Fruit fly (Drosophila melanogaster) whole organism, embryonic: Measurements from ENCODE around the gene Mlp84B.

Source experiments
- Atf-2 ChIP-seq: fragments of 200-800 bp; sonication (Bioruptor generic); optimal IDR thresholded peaks from 2 replicates; lab custom pipeline; 2016; ENCODE audit warnings: missing biosample characterization, missing genetic modification characterization
- B-H2 ChIP-seq: fragments of 200-800 bp; sonication (Bioruptor generic); optimal IDR thresholded peaks from 2 replicates; lab custom pipeline; 2018; ENCODE audit warnings: missing biosample characterization, mild to moderate bottlenecking, missing genetic modification characterization
- CG10321 ChIP-seq: fragments of 200-800 bp; sonication (Bioruptor generic); IDR thresholded peaks from 2 replicates; pipeline ENCODE4 v1.3.6; 2022; ENCODE audit warnings: missing biosample characterization, missing genetic modification characterization
- CG13296 ChIP-seq: fragments of 200-800 bp; sonication (Bioruptor generic); optimal IDR thresholded peaks from 3 replicates; lab custom pipeline; 2018; ENCODE audit warnings: missing biosample characterization, mild to moderate bottlenecking, missing genetic modification characterization
- CG15479 ChIP-seq: fragments of 200-800 bp; sonication (Bioruptor generic); optimal IDR thresholded peaks from 3 replicates; lab custom pipeline; 2019; ENCODE audit warnings: missing biosample characterization, mild to moderate bottlenecking, missing genetic modification characterization, moderate library complexity
- CG16863 ChIP-seq: fragments of 200-800 bp; sonication (Bioruptor generic); optimal IDR thresholded peaks from 3 replicates; lab custom pipeline; 2016; ENCODE audit warnings: missing biosample characterization, missing genetic modification characterization
- CG18011 ChIP-seq: fragments of 200-800 bp; sonication (Bioruptor generic); optimal IDR thresholded peaks from 2 replicates; lab custom pipeline; 2017; ENCODE audit warnings: missing biosample characterization, missing genetic modification characterization, mild to moderate bottlenecking, moderate library complexity, missing genotype
- CG18262 ChIP-seq: fragments of 200-800 bp; optimal IDR thresholded peaks from 3 replicates; lab custom pipeline; 2019; ENCODE audit warnings: missing biosample characterization, mild to moderate bottlenecking, missing genetic modification characterization, moderate library complexity
- CG3995 ChIP-seq: fragments of 200-800 bp; sonication (Bioruptor generic); optimal IDR thresholded peaks from 3 replicates; lab custom pipeline; 2016; ENCODE audit warnings: missing biosample characterization, missing genetic modification characterization
- CG42726 ChIP-seq: fragments of 200-800 bp; sonication (Bioruptor generic); IDR thresholded peaks from 2 replicates; pipeline ENCODE4 v1.3.6; 2022; ENCODE audit warnings: missing biosample characterization, missing genetic modification characterization; ENCODE audit not compliant: partially characterized antibody
- CG4424 ChIP-seq: fragments of 200-800 bp; sonication (Bioruptor generic); optimal IDR thresholded peaks from 3 replicates; lab custom pipeline; 2016; ENCODE audit warnings: missing biosample characterization, missing genetic modification characterization
- CG4617 ChIP-seq: fragments of 200-800 bp; sonication (Bioruptor generic); optimal IDR thresholded peaks from 3 replicates; lab custom pipeline; 2016; ENCODE audit warnings: missing biosample characterization, missing genetic modification characterization, borderline replicate concordance
- CG5953 ChIP-seq: fragments of 200-800 bp; sonication (Bioruptor generic); IDR thresholded peaks from 2 replicates; pipeline ENCODE4 v1.3.6; 2022; ENCODE audit warnings: missing biosample characterization, missing genetic modification characterization
- CG7987 ChIP-seq: fragments of 200-800 bp; sonication (Bioruptor generic); optimal IDR thresholded peaks from 2 replicates; lab custom pipeline; 2018; ENCODE audit warnings: missing biosample characterization, mild to moderate bottlenecking, missing genetic modification characterization, moderate library complexity
- CG8388 ChIP-seq: fragments of 200-800 bp; sonication (Bioruptor generic); optimal IDR thresholded peaks from 2 replicates; lab custom pipeline; 2019; ENCODE audit warnings: missing biosample characterization, mild to moderate bottlenecking, missing genetic modification characterization, moderate library complexity
- CG8944 ChIP-seq: fragments of 200-800 bp; sonication (Bioruptor generic); optimal IDR thresholded peaks from 3 replicates; lab custom pipeline; 2016; ENCODE audit warnings: missing biosample characterization, missing genetic modification characterization
- Camta ChIP-seq: fragments of 200-800 bp; sonication (Bioruptor generic); optimal IDR thresholded peaks from 2 replicates; lab custom pipeline; 2016; ENCODE audit warnings: missing biosample characterization, missing genetic modification characterization
- CrebB ChIP-seq: fragments of 200-800 bp; sonication (Bioruptor generic); optimal IDR thresholded peaks from 3 replicates; lab custom pipeline; 2018; ENCODE audit warnings: missing biosample characterization, mild to moderate bottlenecking, missing genetic modification characterization
- D ChIP-seq, 2 experiments: fragments of 200-800 bp in 1 of 2; fragments of >200 bp in 1 of 2; sonication (Bioruptor generic) in 1 of 2; optimal IDR thresholded peaks; 2 replicates in 1 of 2; 3 replicates in 1 of 2; lab custom pipeline; 2017; ENCODE audit warnings: mild to moderate bottlenecking in 1 of 2, missing biosample characterization in 1 of 2, missing genetic modification characterization in 1 of 2, missing genetic modification reagents in 1 of 2
- D19B ChIP-seq: fragments of 200-800 bp; sonication (Bioruptor generic); optimal IDR thresholded peaks from 2 replicates; lab custom pipeline; 2017; ENCODE audit warnings: missing biosample characterization, mild to moderate bottlenecking, missing genetic modification characterization
- Eip74EF ChIP-seq, 2 experiments: fragments of 200-800 bp in 1 of 2; fragments of >200 bp in 1 of 2; sonication (Bioruptor generic) in 1 of 2; optimal IDR thresholded peaks; 2 replicates each; lab custom pipeline; 2017 to 2019; ENCODE audit warnings: missing biosample characterization in 2 of 2, missing genetic modification characterization in 2 of 2, mild to moderate bottlenecking in 1 of 2, moderate library complexity in 1 of 2
- Gsc ChIP-seq: fragments of 200-800 bp; sonication (Bioruptor generic); IDR thresholded peaks from 2 replicates; pipeline ENCODE4 v1.3.6; 2022; ENCODE audit warnings: missing biosample characterization, missing genetic modification characterization
- HmgZ ChIP-seq: fragments of 200-800 bp; sonication (Bioruptor generic); optimal IDR thresholded peaks from 2 replicates; lab custom pipeline; 2018; ENCODE audit warnings: missing biosample characterization, mild to moderate bottlenecking, missing genetic modification characterization
- Hmr ChIP-seq: fragments of 200-800 bp; sonication (Bioruptor generic); optimal IDR thresholded peaks from 3 replicates; lab custom pipeline; 2017; ENCODE audit warnings: mild to moderate bottlenecking, missing biosample characterization, missing genetic modification reagents, missing genetic modification characterization
- Hr39 ChIP-seq: fragments of >200 bp; optimal IDR thresholded peaks from 2 replicates; lab custom pipeline; 2017
- Jarid2 ChIP-seq: fragments of 200-800 bp; sonication (Bioruptor generic); optimal IDR thresholded peaks from 3 replicates; lab custom pipeline; 2017; ENCODE audit warnings: mild to moderate bottlenecking, missing biosample characterization, missing genetic modification reagents, missing genetic modification characterization
- MBD-R2 ChIP-seq: fragments of 200-800 bp; sonication (Bioruptor generic); IDR thresholded peaks from 2 replicates; pipeline ENCODE4 v1.3.6; 2022; ENCODE audit warnings: missing biosample characterization, missing genetic modification characterization
- Mrtf ChIP-seq: fragments of 200-800 bp; sonication (Bioruptor generic); IDR thresholded peaks from 3 replicates; pipeline ENCODE4 v1.3.6; 2022; ENCODE audit warnings: missing biosample characterization, missing genetic modification characterization
- Nf-YC ChIP-seq: fragments of 200-800 bp; optimal IDR thresholded peaks from 3 replicates; lab custom pipeline; 2019; ENCODE audit warnings: missing biosample characterization, mild to moderate bottlenecking, missing genetic modification characterization, moderate library complexity
- Oaz ChIP-seq: fragments of 200-800 bp; sonication (Bioruptor generic); IDR thresholded peaks from 2 replicates; pipeline ENCODE4 v1.3.6; 2022; ENCODE audit warnings: missing biosample characterization, missing genetic modification characterization
- PHDP ChIP-seq: fragments of 200-800 bp; sonication (Bioruptor generic); optimal IDR thresholded peaks from 3 replicates; lab custom pipeline; 2018; ENCODE audit warnings: missing biosample characterization, mild to moderate bottlenecking, missing genetic modification characterization, moderate library complexity
- Poxn ChIP-seq: fragments of 200-800 bp; sonication (Bioruptor generic); IDR thresholded peaks from 2 replicates; pipeline ENCODE4 v1.3.6; 2022; ENCODE audit warnings: missing biosample characterization, missing genetic modification characterization
- Scr ChIP-seq: fragments of 200-800 bp; sonication (Bioruptor generic); IDR thresholded peaks from 2 replicates; pipeline ENCODE4 v1.3.6; 2022; ENCODE audit warnings: missing biosample characterization, missing genetic modification characterization; ENCODE audit not compliant: partially characterized antibody
- Tbp ChIP-seq: fragments of >200 bp; optimal IDR thresholded peaks from 2 replicates; lab custom pipeline; 2018; ENCODE audit warnings: missing biosample characterization, missing genetic modification characterization
- Xrp1 ChIP-seq: fragments of 200-800 bp; sonication (Bioruptor generic); IDR thresholded peaks from 2 replicates; pipeline ENCODE4 v1.3.6; 2022; ENCODE audit warnings: missing biosample characterization, missing genetic modification characterization
- bab2 ChIP-seq: fragments of 200-800 bp; sonication (Bioruptor generic); optimal IDR thresholded peaks from 2 replicates; lab custom pipeline; 2016; ENCODE audit warnings: missing biosample characterization, missing genetic modification characterization
- esg ChIP-seq: fragments of 200-800 bp; sonication (Bioruptor generic); conservative IDR thresholded peaks from 2 replicates; pipeline ENCODE4 v1.3.6; 2022; ENCODE audit warnings: missing biosample characterization, missing genetic modification characterization
- ftz-f1 ChIP-seq: fragments of 200-800 bp; sonication (Bioruptor generic); optimal IDR thresholded peaks from 2 replicates; lab custom pipeline; 2016; ENCODE audit warnings: missing biosample characterization, missing genetic modification characterization
- h ChIP-seq: fragments of >200 bp; optimal IDR thresholded peaks from 2 replicates; lab custom pipeline; 2017
- hth ChIP-seq: fragments of >200 bp; optimal IDR thresholded peaks from 2 replicates; lab custom pipeline; 2017; ENCODE audit warnings: inconsistent platforms
- lilli ChIP-seq: fragments of 200-800 bp; sonication (Bioruptor generic); optimal IDR thresholded peaks from 3 replicates; lab custom pipeline; 2016; ENCODE audit warnings: missing biosample characterization, missing genetic modification characterization
- nau ChIP-seq: fragments of 200-800 bp; sonication (Bioruptor generic); optimal IDR thresholded peaks from 3 replicates; lab custom pipeline; 2017; ENCODE audit warnings: missing biosample characterization, mild to moderate bottlenecking, missing genetic modification characterization, missing genetic modification reagents
- nmo ChIP-seq: fragments of 200-800 bp; sonication (Bioruptor generic); optimal IDR thresholded peaks from 2 replicates; lab custom pipeline; 2018; ENCODE audit warnings: missing biosample characterization, mild to moderate bottlenecking, missing genetic modification characterization, moderate library complexity
- phol ChIP-seq: fragments of 200-800 bp; sonication (Bioruptor generic); optimal IDR thresholded peaks from 3 replicates; lab custom pipeline; 2018; ENCODE audit warnings: missing biosample characterization, mild to moderate bottlenecking, missing genetic modification characterization, moderate library complexity
- pita ChIP-seq: fragments of 200-800 bp; sonication (Bioruptor generic); optimal IDR thresholded peaks from 2 replicates; lab custom pipeline; 2017; ENCODE audit warnings: missing biosample characterization, mild to moderate bottlenecking, missing genetic modification characterization
- pros ChIP-seq: fragments of 200-800 bp; sonication (Bioruptor generic); optimal IDR thresholded peaks from 3 replicates; lab custom pipeline; 2019; ENCODE audit warnings: missing biosample characterization, mild to moderate bottlenecking, missing genetic modification characterization, moderate library complexity
- sc ChIP-seq, 3 experiments: fragments of >200 bp in 2 of 3; fragments of 200-800 bp in 1 of 3; sonication (Bioruptor generic) in 1 of 3; optimal IDR thresholded peaks; 2 replicates in 2 of 3; 3 replicates in 1 of 3; lab custom pipeline; 2017; ENCODE audit warnings: mild to moderate bottlenecking in 1 of 3, missing biosample characterization in 1 of 3, missing genetic modification characterization in 1 of 3, missing genetic modification reagents in 1 of 3
- shn ChIP-seq: fragments of 200-800 bp; sonication (Bioruptor generic); optimal IDR thresholded peaks from 3 replicates; lab custom pipeline; 2016; ENCODE audit warnings: missing biosample characterization, missing genetic modification characterization
- ssp ChIP-seq: fragments of 200-800 bp; sonication (Bioruptor generic); IDR thresholded peaks from 2 replicates; pipeline ENCODE4 v1.3.6; 2022; ENCODE audit warnings: missing biosample characterization, missing genetic modification characterization
- ttk ChIP-seq: fragments of 200-800 bp; sonication (Bioruptor generic); IDR thresholded peaks from 2 replicates; pipeline ENCODE4 v2.1.2; 2022; ENCODE audit warnings: missing biosample characterization, missing genetic modification characterization
- tup ChIP-seq: fragments of 200-800 bp; sonication (Bioruptor generic); optimal IDR thresholded peaks from 2 replicates; lab custom pipeline; 2016; ENCODE audit warnings: missing biosample characterization, mild to moderate bottlenecking, missing genetic modification characterization, moderate library complexity

Gene Mlp84B

dm6 chr3R:7123699-7124098 is 6.2 kb upstream of the Mlp84B start (continued):
- TF ChIP-seq shn (GFP tag; lab: Kevin White, UChicago), result no peak
- peak; percentile 96 for TF ChIP-seq CG4617 (GFP tag; lab: Kevin White, UChicago)
- TF ChIP-seq tup, result no peak
- TF ChIP-seq D19B, result no peak
- no peak for TF ChIP-seq Hr39 (lab: Kevin White, UChicago)
- TF ChIP-seq CG7987 (GFP tag; lab: Kevin White, UChicago), result no peak
- no peak for TF ChIP-seq nmo (GFP tag; lab: Kevin White, UChicago)
- no peak for TF ChIP-seq Oaz (GFP tag; lab: Robert Waterston, UW)
- TF ChIP-seq Mrtf (GFP tag; lab: Robert Waterston, UW), result no peak
- no peak for TF ChIP-seq CG5953
- TF ChIP-seq Tbp (GFP tag; lab: Kevin White, UChicago), result no peak
- TF ChIP-seq CG10321 (GFP tag; lab: Robert Waterston, UW), result peak; percentile 95
- TF ChIP-seq Xrp1, result no peak
- TF ChIP-seq CG18011, result no peak
- no peak for TF ChIP-seq CG3995 (GFP tag; lab: Kevin White, UChicago)
- no peak for TF ChIP-seq Eip74EF (GFP tag; optimal IDR thresholded peaks at IDR 0.05; lab: Kevin White, UChicago)
- TF ChIP-seq CG13296 (GFP tag; lab: Kevin White, UChicago), result no peak
- no peak for TF ChIP-seq Nf-YC (tag; lab: Kevin White, UChicago)
- no peak for TF ChIP-seq PHDP (tag; lab: Kevin White, UChicago)
- TF ChIP-seq ttk (GFP tag; lab: Robert Waterston, UW), result no peak
- TF ChIP-seq CG18262 (tag; lab: Kevin White, UChicago), result no peak
- no peak for TF ChIP-seq sc (optimal IDR thresholded peaks at IDR 0.05; lab: Kevin White, UChicago)
- no peak for TF ChIP-seq sc (GFP tag; optimal IDR thresholded peaks at IDR 0.05; lab: Kevin White, UChicago)
- TF ChIP-seq CrebB, result no peak
- TF ChIP-seq Scr, result no peak
- peak; percentile 38 for TF ChIP-seq D (optimal IDR thresholded peaks at IDR 0.05; lab: Kevin White, UChicago)
- no peak for TF ChIP-seq D (GFP tag; optimal IDR thresholded peaks at IDR 0.05; lab: Kevin White, UChicago)
- no peak for TF ChIP-seq lilli (GFP tag; lab: Kevin White, UChicago)
- TF ChIP-seq CG4424 (GFP tag; lab: Kevin White, UChicago), result no peak
- no peak for TF ChIP-seq B-H2
- TF ChIP-seq Jarid2 (GFP tag; lab: Kevin White, UChicago), result no peak
- TF ChIP-seq CG42726, result no peak
- no peak for TF ChIP-seq h (lab: Kevin White, UChicago)
- TF ChIP-seq MBD-R2 (GFP tag; lab: Robert Waterston, UW), result no peak; the same call in 1 of the 2 replicates
- TF ChIP-seq bab2 (GFP tag; lab: Kevin White, UChicago), result no peak
- TF ChIP-seq phol (tag; lab: Kevin White, UChicago), result no peak
- TF ChIP-seq Atf-2 (GFP tag; lab: Kevin White, UChicago), result no peak
- no peak for TF ChIP-seq hth (lab: Kevin White, UChicago)
- TF ChIP-seq CG16863 (GFP tag; lab: Kevin White, UChicago), result no peak
- no peak for TF ChIP-seq Gsc
- peak; percentile 80 for TF ChIP-seq ftz-f1
- no peak for TF ChIP-seq pita (GFP tag; lab: Kevin White, UChicago)
- peak; percentile 30 for TF ChIP-seq HmgZ (tag; lab: Kevin White, UChicago)
- TF ChIP-seq CG8944, result no peak
- TF ChIP-seq pros (GFP tag; lab: Kevin White, UChicago), result peak; percentile 35
- no peak for TF ChIP-seq ssp
- TF ChIP-seq Camta (GFP tag; lab: Kevin White, UChicago), result no peak
- TF ChIP-seq esg (GFP tag; lab: Robert Waterston, UW), result no peak
- TF ChIP-seq Poxn (GFP tag; lab: Robert Waterston, UW), result no peak
- TF ChIP-seq nau (GFP tag; lab: Kevin White, UChicago), result no peak
- TF ChIP-seq Hmr (GFP tag; lab: Kevin White, UChicago), result no peak
- peak; percentile 88 for TF ChIP-seq CG15479 (GFP tag; lab: Kevin White, UChicago)
- TF ChIP-seq CG8388, result no peak
